Fruit fly (Drosophila melanogaster): Measurements from ENCODE around the gene ec.

Gene ec

dm6 chrX:3874452-3874851 lies 63.0 kb downstream of the ec start:
- TF ChIP-seq Pif1B (GFP tag; optimal IDR thresholded peaks at IDR 0.05) (no peak), rn (GFP tag; IDR thresholded peaks at IDR 0.05) (no peak), CG4496 (GFP tag; IDR thresholded peaks at IDR 0.05) (no peak), CG14655 (GFP tag; optimal IDR thresholded peaks at IDR 0.05) (no peak), CG9948 (tag; optimal IDR thresholded peaks at IDR 0.05) (no peak), CG12605 (GFP tag; IDR thresholded peaks at IDR 0.05) (no peak), CG8159 (tag; optimal IDR thresholded peaks at IDR 0.05) (no peak), CG13204 (GFP tag; optimal IDR thresholded peaks at IDR 0.05) (no peak), CG8301 (tag; optimal IDR thresholded peaks at IDR 0.05) (no peak), fd96Ca (GFP tag; IDR thresholded peaks at IDR 0.05) (no peak)

dm6 chrX:3874949-3875348 lies 63.5 kb downstream of the ec start:
- TF ChIP-seq CG14655 (GFP tag; optimal IDR thresholded peaks at IDR 0.05), result no peak
- TF ChIP-seq CG15710 (tag; optimal IDR thresholded peaks at IDR 0.05), result no peak
- TF ChIP-seq rn (GFP tag; IDR thresholded peaks at IDR 0.05), result no peak
- no peak for TF ChIP-seq Pif1B (GFP tag; optimal IDR thresholded peaks at IDR 0.05)
- TF ChIP-seq CG32121 (GFP tag; IDR thresholded peaks at IDR 0.05), result no peak
- TF ChIP-seq CG4496 (GFP tag; IDR thresholded peaks at IDR 0.05), result no peak
- TF ChIP-seq CG13204 (GFP tag; optimal IDR thresholded peaks at IDR 0.05), result no peak
- TF ChIP-seq EcR (GFP tag; optimal IDR thresholded peaks at IDR 0.05), result no peak
- no peak for TF ChIP-seq Ets98B (GFP tag; IDR thresholded peaks at IDR 0.05)
- TF ChIP-seq Snoo (tag; optimal IDR thresholded peaks at IDR 0.05), result no peak
- TF ChIP-seq CG8159 (tag; optimal IDR thresholded peaks at IDR 0.05), result no peak
- no peak for TF ChIP-seq CG9948 (tag; optimal IDR thresholded peaks at IDR 0.05)
- TF ChIP-seq Pif1A (GFP tag; optimal IDR thresholded peaks at IDR 0.05), result no peak

dm6 chrX:3880645-3881316 lies 69.3 kb downstream of the ec start, which contains the start of gene VhaAC39-1:
Gene VhaAC39-1, plus strand, starts transcription at chrX:3880748.
- no peak for TF ChIP-seq CG14655 (GFP tag; optimal IDR thresholded peaks at IDR 0.05)
- TF ChIP-seq CG15710 (tag; optimal IDR thresholded peaks at IDR 0.05), result no peak

- TF ChIP-seq CG4496 (GFP tag; IDR thresholded peaks at IDR 0.05) (0 out of 3 replicates have a peak, but pooled peaks have one; percentile 29), CG8159 (tag; optimal IDR thresholded peaks at IDR 0.05) (no peak), CG12605 (GFP tag; IDR thresholded peaks at IDR 0.05) (no peak), EcR (GFP tag; optimal IDR thresholded peaks at IDR 0.05) (no peak), Ets98B (GFP tag; IDR thresholded peaks at IDR 0.05) (no peak)
Measured at dm6 chrX:3883904-3884303, 72.4 kb downstream of the ec start, which contains the start of gene CG15239. Gene CG15239, plus strand, starts transcription at chrX:3884168.

dm6 chrX:3886751-3887150 lies 75.3 kb downstream of the ec start:
- TF ChIP-seq CG34367 (tag; optimal IDR thresholded peaks at IDR 0.05), result no peak
- TF ChIP-seq Pif1B (GFP tag; optimal IDR thresholded peaks at IDR 0.05), result no peak
- TF ChIP-seq CG13204 (GFP tag; optimal IDR thresholded peaks at IDR 0.05), result no peak
- TF ChIP-seq CG15710 (tag; optimal IDR thresholded peaks at IDR 0.05), result no peak
- TF ChIP-seq EcR (GFP tag; optimal IDR thresholded peaks at IDR 0.05), result no peak
- TF ChIP-seq CG9948 (tag; optimal IDR thresholded peaks at IDR 0.05), result no peak
- no peak for TF ChIP-seq fd96Ca (GFP tag; IDR thresholded peaks at IDR 0.05)

dm6 chrX:3887606-3888216 lies 76.2 kb downstream of the ec start:
- TF ChIP-seq CG34367 (tag; optimal IDR thresholded peaks at IDR 0.05) (no peak), Ets98B (GFP tag; IDR thresholded peaks at IDR 0.05) (no peak), CG13204 (GFP tag; optimal IDR thresholded peaks at IDR 0.05) (no peak), CG12605 (GFP tag; IDR thresholded peaks at IDR 0.05) (no peak), CG9948 (tag; optimal IDR thresholded peaks at IDR 0.05) (no peak), Pif1B (GFP tag; optimal IDR thresholded peaks at IDR 0.05) (no peak), CG14655 (GFP tag; optimal IDR thresholded peaks at IDR 0.05) (no peak), CG8301 (tag; optimal IDR thresholded peaks at IDR 0.05) (no peak), CG8159 (tag; optimal IDR thresholded peaks at IDR 0.05) (no peak), CG4496 (GFP tag; IDR thresholded peaks at IDR 0.05) (no peak)

- no peak for TF ChIP-seq gl (tag; optimal IDR thresholded peaks at IDR 0.05)
- no peak for TF ChIP-seq Pif1A (GFP tag; optimal IDR thresholded peaks at IDR 0.05)
Measured at dm6 chrX:3901926-3902325, 90.4 kb downstream of the ec start.

All from whole organism, pupa.